Worm (Caenorhabditis elegans): ENCODE results near the gene srx-77.

- TF ChIP-seq ceh-36 (tag; optimal IDR thresholded peaks at IDR 0.05) (no peak), F13C5.2 (tag; optimal IDR thresholded peaks at IDR 0.05) (no peak)
Observed at ce11 chrV:4653093-4653492, 15.4 kb downstream of the srx-77 start.

Measured in whole organism, early embryonic.